Fruit fly (Drosophila melanogaster) whole organism, prepupa: ENCODE results near the gene SP1029.

ENCODE experiments used
- Blimp-1 ChIP-seq: fragments of 200-800 bp; sonication (Bioruptor generic); optimal IDR thresholded peaks from 3 replicates; lab custom pipeline; 2017; ENCODE audit warnings: missing biosample characterization, missing genetic modification characterization, mild to moderate bottlenecking, moderate library complexity, missing genetic modification reagents
- CG10631 ChIP-seq: fragments of 200-800 bp; sonication (Bioruptor generic); optimal IDR thresholded peaks from 2 replicates; lab custom pipeline; 2016; ENCODE audit warnings: missing biosample characterization, missing genetic modification characterization
- CG10669 ChIP-seq: fragments of 200-800 bp; sonication (Bioruptor generic); optimal IDR thresholded peaks from 3 replicates; lab custom pipeline; 2018; ENCODE audit warnings: missing biosample characterization, mild to moderate bottlenecking, missing genetic modification characterization, moderate library complexity
- CG11294 ChIP-seq: fragments of 200-800 bp; sonication (Bioruptor generic); IDR thresholded peaks from 2 replicates; pipeline ENCODE4 v1.3.6; 2022; ENCODE audit warnings: missing biosample characterization, missing genetic modification characterization
- CG15336 ChIP-seq: fragments of 200-800 bp; sonication (Bioruptor generic); IDR thresholded peaks from 2 replicates; pipeline ENCODE4 v1.3.6; 2022; ENCODE audit warnings: missing biosample characterization, missing genetic modification characterization
- CG1621 ChIP-seq: fragments of 200-800 bp; sonication (Bioruptor generic); optimal IDR thresholded peaks from 3 replicates; lab custom pipeline; 2018; ENCODE audit warnings: missing biosample characterization, mild to moderate bottlenecking, missing genetic modification characterization
- CG16779 ChIP-seq: fragments of 200-800 bp; sonication (Bioruptor generic); optimal IDR thresholded peaks from 3 replicates; lab custom pipeline; 2017; ENCODE audit warnings: missing biosample characterization, mild to moderate bottlenecking, missing genetic modification characterization
- CG31627 ChIP-seq: fragments of 200-800 bp; sonication (Bioruptor generic); optimal IDR thresholded peaks from 3 replicates; lab custom pipeline; 2016; ENCODE audit warnings: missing biosample characterization, missing genetic modification characterization
- CG32006 ChIP-seq: fragments of 200-800 bp; sonication (Bioruptor generic); optimal IDR thresholded peaks from 3 replicates; lab custom pipeline; 2017; ENCODE audit warnings: missing biosample characterization, mild to moderate bottlenecking, missing genetic modification characterization
- CG3919 ChIP-seq: fragments of 200-800 bp; sonication (Bioruptor generic); optimal IDR thresholded peaks from 3 replicates; lab custom pipeline; 2016; ENCODE audit warnings: missing biosample characterization, missing genetic modification characterization
- CG6163 ChIP-seq: fragments of 200-800 bp; sonication (Bioruptor generic); IDR thresholded peaks from 3 replicates; pipeline ENCODE4 v1.3.6; 2022; ENCODE audit warnings: missing biosample characterization, missing genetic modification characterization
- CG6276 ChIP-seq: fragments of 200-800 bp; sonication (Bioruptor generic); optimal IDR thresholded peaks from 2 replicates; lab custom pipeline; 2017; ENCODE audit warnings: missing biosample characterization, mild to moderate bottlenecking, missing genetic modification characterization
- CG6792 ChIP-seq: fragments of 200-800 bp; sonication (Bioruptor generic); optimal IDR thresholded peaks from 3 replicates; lab custom pipeline; 2016; ENCODE audit warnings: missing biosample characterization, missing genetic modification characterization
- CG6808 ChIP-seq: fragments of 200-800 bp; sonication (Bioruptor generic); optimal IDR thresholded peaks from 3 replicates; lab custom pipeline; 2017; ENCODE audit warnings: missing biosample characterization, missing genetic modification characterization, mild to moderate bottlenecking, moderate library complexity, missing genetic modification reagents
- CG6854 ChIP-seq: fragments of 200-800 bp; sonication (Bioruptor generic); optimal IDR thresholded peaks from 2 replicates; lab custom pipeline; 2017; ENCODE audit warnings: missing biosample characterization, mild to moderate bottlenecking, missing genetic modification characterization
- CG8119 ChIP-seq: fragments of 200-800 bp; sonication (Bioruptor generic); IDR thresholded peaks from 3 replicates; pipeline ENCODE4 v1.3.6; 2022; ENCODE audit warnings: missing biosample characterization, missing genetic modification characterization
- CG8319 ChIP-seq: fragments of 200-800 bp; sonication (Bioruptor generic); optimal IDR thresholded peaks from 3 replicates; lab custom pipeline; 2016; ENCODE audit warnings: missing biosample characterization, missing genetic modification characterization
- CG8632 ChIP-seq: fragments of 200-800 bp; sonication (Bioruptor generic); optimal IDR thresholded peaks from 3 replicates; lab custom pipeline; 2016; ENCODE audit warnings: missing biosample characterization, missing genetic modification characterization
- Eip75B ChIP-seq: fragments of 200-800 bp; sonication (Bioruptor generic); optimal IDR thresholded peaks from 3 replicates; lab custom pipeline; 2016; ENCODE audit warnings: missing biosample characterization, missing genetic modification characterization
- Eip78C ChIP-seq: fragments of 200-800 bp; sonication (Bioruptor generic); peaks from one replicate; lab custom pipeline; 2016; ENCODE audit warnings: missing biosample characterization, missing genetic modification characterization
- Eip93F ChIP-seq: fragments of 200-800 bp; sonication (Bioruptor generic); optimal IDR thresholded peaks from 2 replicates; lab custom pipeline; 2016; ENCODE audit warnings: missing biosample characterization, mild to moderate bottlenecking, missing genetic modification characterization
- Ets21C ChIP-seq: fragments of 200-800 bp; sonication (Bioruptor generic); optimal IDR thresholded peaks from 3 replicates; lab custom pipeline; 2016; ENCODE audit warnings: missing biosample characterization, missing genetic modification characterization
- Gug ChIP-seq: fragments of 200-800 bp; sonication (Bioruptor generic); IDR thresholded peaks from 2 replicates; pipeline ENCODE4 v1.3.6; 2022; ENCODE audit warnings: missing biosample characterization, missing genetic modification characterization
- Hr38 ChIP-seq: sonication (Bioruptor generic); optimal IDR thresholded peaks from 2 replicates; lab custom pipeline; 2016; ENCODE audit warnings: missing biosample characterization, missing genetic modification characterization
- Hr39 ChIP-seq: fragments of 200-800 bp; sonication (Bioruptor generic); optimal IDR thresholded peaks from 2 replicates; lab custom pipeline; 2016; ENCODE audit warnings: missing biosample characterization, missing genetic modification characterization
- Hr4 ChIP-seq: fragments of 200-800 bp; sonication (Bioruptor generic); optimal IDR thresholded peaks from 3 replicates; lab custom pipeline; 2016; ENCODE audit warnings: missing biosample characterization, missing genetic modification characterization
- Met ChIP-seq: fragments of 200-800 bp; sonication (Bioruptor generic); optimal IDR thresholded peaks from 3 replicates; lab custom pipeline; 2016; ENCODE audit warnings: missing biosample characterization, missing genetic modification characterization
- Smox ChIP-seq: fragments of 200-800 bp; sonication (Bioruptor generic); optimal IDR thresholded peaks from 3 replicates; lab custom pipeline; 2016; ENCODE audit warnings: missing biosample characterization, missing genetic modification characterization
- Sox102F ChIP-seq: fragments of 200-800 bp; sonication (Bioruptor generic); optimal IDR thresholded peaks from 2 replicates; lab custom pipeline; 2016; ENCODE audit warnings: missing biosample characterization, mild to moderate bottlenecking, missing genetic modification characterization
- Sox14 ChIP-seq: fragments of 200-800 bp; sonication (Bioruptor generic); optimal IDR thresholded peaks from 3 replicates; lab custom pipeline; 2016; ENCODE audit warnings: missing biosample characterization, missing genetic modification characterization
- Sox15 ChIP-seq: fragments of 200-800 bp; sonication (Bioruptor generic); optimal IDR thresholded peaks from 3 replicates; lab custom pipeline; 2016; ENCODE audit warnings: missing biosample characterization, missing genetic modification characterization
- achi ChIP-seq: fragments of 200-800 bp; sonication (Bioruptor generic); optimal IDR thresholded peaks from 3 replicates; lab custom pipeline; 2016; ENCODE audit warnings: missing biosample characterization, missing genetic modification characterization
- acj6 ChIP-seq: fragments of 200-800 bp; sonication (Bioruptor generic); optimal IDR thresholded peaks from 3 replicates; lab custom pipeline; 2016; ENCODE audit warnings: missing biosample characterization, missing genetic modification characterization
- cyc ChIP-seq: fragments of 200-800 bp; sonication (Bioruptor generic); optimal IDR thresholded peaks from 3 replicates; lab custom pipeline; 2016; ENCODE audit warnings: missing biosample characterization, missing genetic modification characterization
- eg ChIP-seq: fragments of 200-800 bp; sonication (Bioruptor generic); IDR thresholded peaks from 3 replicates; pipeline ENCODE4 v1.3.6; 2022; ENCODE audit warnings: missing biosample characterization, missing genetic modification characterization
- esn ChIP-seq: fragments of 200-800 bp; sonication (Bioruptor generic); optimal IDR thresholded peaks from 2 replicates; lab custom pipeline; 2016; ENCODE audit warnings: missing biosample characterization, mild to moderate bottlenecking, missing genetic modification characterization, moderate library complexity
- fd59A ChIP-seq: fragments of 200-800 bp; sonication (Bioruptor generic); optimal IDR thresholded peaks from 2 replicates; lab custom pipeline; 2017; ENCODE audit warnings: missing biosample characterization, mild to moderate bottlenecking, missing genetic modification characterization, missing genetic modification reagents
- fd85E ChIP-seq: fragments of 200-800 bp; sonication (Bioruptor generic); optimal IDR thresholded peaks from 3 replicates; lab custom pipeline; 2016; ENCODE audit warnings: missing biosample characterization, missing genetic modification characterization
- lz ChIP-seq: fragments of 200-800 bp; sonication (Bioruptor generic); optimal IDR thresholded peaks from 3 replicates; lab custom pipeline; 2016; ENCODE audit warnings: missing biosample characterization, missing genetic modification characterization
- net ChIP-seq: fragments of 200-800 bp; sonication (Bioruptor generic); optimal IDR thresholded peaks from 3 replicates; lab custom pipeline; 2016; ENCODE audit warnings: missing biosample characterization, missing genetic modification characterization
- pdm3 ChIP-seq: fragments of 200-800 bp; sonication (Bioruptor generic); optimal IDR thresholded peaks from 3 replicates; lab custom pipeline; 2016; ENCODE audit warnings: missing biosample characterization, missing genetic modification characterization
- salr ChIP-seq, 2 experiments: fragments of 200-800 bp; sonication (Bioruptor generic); optimal IDR thresholded peaks; 3 replicates each; lab custom pipeline; 2016 to 2018; ENCODE audit warnings: missing biosample characterization in 2 of 2, missing genetic modification characterization in 2 of 2, mild to moderate bottlenecking in 1 of 2
- spab ChIP-seq: fragments of 200-800 bp; sonication (Bioruptor generic); optimal IDR thresholded peaks from 2 replicates; lab custom pipeline; 2017; ENCODE audit warnings: missing biosample characterization, mild to moderate bottlenecking, missing genetic modification characterization, missing genetic modification reagents
- ss ChIP-seq, 2 experiments: fragments of 200-800 bp; sonication (Bioruptor generic); optimal IDR thresholded peaks; 2 replicates in 1 of 2; 3 replicates in 1 of 2; lab custom pipeline; 2017 to 2018; ENCODE audit warnings: mild to moderate bottlenecking in 2 of 2, missing biosample characterization in 2 of 2, missing genetic modification characterization in 2 of 2, moderate library complexity in 1 of 2
- svp ChIP-seq: fragments of 200-800 bp; sonication (Bioruptor generic); peaks from one replicate; lab custom pipeline; 2016; ENCODE audit warnings: missing biosample characterization, missing genetic modification characterization
- topi ChIP-seq: fragments of 200-800 bp; sonication (Bioruptor generic); optimal IDR thresholded peaks from 3 replicates; lab custom pipeline; 2016; ENCODE audit warnings: missing biosample characterization, missing genetic modification characterization
- vri ChIP-seq: fragments of 200-800 bp; sonication (Bioruptor generic); optimal IDR thresholded peaks from 3 replicates; lab custom pipeline; 2016; ENCODE audit warnings: missing biosample characterization, mild to moderate bottlenecking, missing genetic modification characterization

SP1029 gene

DNA sequence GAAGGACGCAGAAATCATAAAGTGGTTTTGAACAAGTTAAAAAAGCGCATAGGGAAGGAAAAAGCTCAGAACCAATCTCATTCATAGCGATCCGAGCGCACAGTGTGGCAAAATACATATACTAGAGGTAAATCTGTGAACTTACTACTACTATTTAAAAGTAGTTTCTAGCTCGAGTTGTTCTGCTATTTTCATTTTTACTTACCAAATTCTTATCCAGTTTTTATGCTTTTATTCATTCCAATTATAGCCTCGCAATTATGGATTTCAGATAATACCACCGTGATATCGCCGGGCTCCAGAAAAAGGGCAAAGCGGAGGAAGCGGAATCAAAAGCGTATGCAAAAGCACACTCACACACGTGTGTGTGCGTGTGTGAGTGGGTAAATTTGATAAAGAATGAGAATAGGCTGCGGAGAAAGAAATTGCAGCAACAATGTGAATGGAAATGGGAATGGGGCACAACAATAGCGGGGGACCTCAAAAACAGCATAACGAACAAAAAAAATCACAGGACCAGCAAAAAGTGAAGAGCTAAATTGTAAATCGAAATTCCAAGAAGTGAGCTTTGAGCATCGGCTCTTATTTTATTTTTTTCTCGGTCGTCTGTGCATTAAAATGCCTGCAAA, 6.7 kb upstream of the SP1029 start (continued):
- TF ChIP-seq fd59A (GFP tag; lab: Kevin White, UChicago): peak; percentile 68
- peak; percentile 81 for TF ChIP-seq acj6
- peak; percentile 13 for TF ChIP-seq Hr4 (GFP tag; lab: Kevin White, UChicago)
- TF ChIP-seq CG1621: peak; percentile 72
- peak; percentile 53 for TF ChIP-seq Met (GFP tag; lab: Kevin White, UChicago)
- TF ChIP-seq pdm3 (GFP tag; lab: Kevin White, UChicago): peak; percentile 81
- TF ChIP-seq fd85E: no peak
- TF ChIP-seq lz (GFP tag; lab: Kevin White, UChicago): peak; percentile 50
- TF ChIP-seq Sox15 (GFP tag; lab: Kevin White, UChicago): peak; percentile 45
- TF ChIP-seq CG10669 (GFP tag; lab: Kevin White, UChicago): peak; percentile 86
- peak; percentile 72 for TF ChIP-seq CG8632 (GFP tag; lab: Kevin White, UChicago)
- peak; percentile 66 for TF ChIP-seq esn (GFP tag; lab: Kevin White, UChicago)
- TF ChIP-seq Ets21C (GFP tag; lab: Kevin White, UChicago): peak; percentile 31
- peak; percentile 82 for TF ChIP-seq spab (GFP tag; lab: Kevin White, UChicago)
- 0 out of 3 replicates have a peak, but pooled peaks have one; percentile 38 for TF ChIP-seq CG8119 (GFP tag; lab: Robert Waterston, UW)
- peak; percentile 70 for TF ChIP-seq Sox102F (GFP tag; lab: Kevin White, UChicago)
- TF ChIP-seq vri (GFP tag; lab: Kevin White, UChicago): peak; percentile 75
- TF ChIP-seq CG8319 (GFP tag; lab: Kevin White, UChicago): peak; percentile 39
- TF ChIP-seq eg (GFP tag; lab: Robert Waterston, UW): peak; percentile 54; the same call in 1 of the 3 replicates
- peak; percentile 50 for TF ChIP-seq CG10631 (GFP tag; lab: Kevin White, UChicago)
- TF ChIP-seq ss (GFP tag; optimal IDR thresholded peaks at IDR 0.05; lab: Kevin White, UChicago): peak; percentile 46 to 58
- peak; percentile 95 for TF ChIP-seq Eip78C (GFP tag; lab: Kevin White, UChicago)
- no peak for TF ChIP-seq CG6276 (GFP tag; lab: Kevin White, UChicago)
- peak; percentile 57 for TF ChIP-seq net
- peak; percentile 55 for TF ChIP-seq Hr39 (GFP tag; lab: Kevin White, UChicago)
- no peak for TF ChIP-seq Gug
- peak; percentile 3 to 42 for TF ChIP-seq salr (GFP tag; optimal IDR thresholded peaks at IDR 0.05; lab: Kevin White, UChicago)
- TF ChIP-seq CG6854 (GFP tag; lab: Kevin White, UChicago): no peak
- TF ChIP-seq CG6163: peak; percentile 72
- peak; percentile 80 for TF ChIP-seq CG3919 (GFP tag; lab: Kevin White, UChicago)
- peak; percentile 79 for TF ChIP-seq achi (GFP tag; lab: Kevin White, UChicago)
- peak; percentile 22 for TF ChIP-seq CG32006
- peak; percentile 65 for TF ChIP-seq CG6808 (GFP tag; lab: Kevin White, UChicago)
- TF ChIP-seq Eip75B (GFP tag; lab: Kevin White, UChicago): peak; percentile 59
- no peak for TF ChIP-seq Hr38 (GFP tag; lab: Kevin White, UChicago)
- peak; percentile 82 for TF ChIP-seq svp
- no peak for TF ChIP-seq Eip93F (GFP tag; lab: Kevin White, UChicago)
- TF ChIP-seq CG15336 (GFP tag; lab: Robert Waterston, UW): peak; percentile 25; the same call in 1 of the 2 replicates

DNA sequence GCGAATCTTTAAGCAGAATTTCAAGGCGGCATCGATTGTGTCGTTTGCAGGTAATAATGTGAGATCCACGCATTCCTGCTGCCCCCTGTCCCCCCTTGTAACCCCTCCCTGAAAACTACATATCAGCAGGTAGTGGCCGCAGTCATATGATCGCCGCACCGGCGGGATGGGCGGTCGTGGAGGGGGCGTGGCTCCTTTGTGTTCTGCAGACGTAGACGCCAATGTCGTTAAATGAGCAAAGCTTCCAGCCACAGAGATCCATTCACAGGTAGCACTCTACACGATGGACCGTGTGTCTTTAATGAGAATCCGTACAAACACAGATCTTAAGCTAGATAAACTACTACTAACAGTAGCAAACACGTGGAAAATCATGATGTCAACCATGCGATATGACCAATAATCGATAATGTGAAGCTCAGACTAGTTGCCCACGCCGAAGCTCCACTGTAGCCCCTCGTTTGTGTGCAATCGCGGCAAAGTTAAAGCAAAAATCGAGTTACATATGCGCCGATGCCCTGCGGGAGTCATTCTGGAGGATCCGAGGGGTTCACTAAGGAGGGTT, 5.8 kb upstream of the SP1029 start, which contains the start of gene CG45544:
TSS of gene CG45544 (plus strand) at position 523 of the 565 bp plus-strand sequence.
- TF ChIP-seq CG16779 (tag; lab: Kevin White, UChicago) (peak; percentile 76), CG8632 (GFP tag; lab: Kevin White, UChicago) (peak; percentile 90), cyc (GFP tag; lab: Kevin White, UChicago) (peak; percentile 96), CG31627 (peak; percentile 95), Sox14 (peak; percentile 97), CG6854 (GFP tag; lab: Kevin White, UChicago) (peak; percentile 62), Sox15 (GFP tag; lab: Kevin White, UChicago) (peak; percentile 87), fd59A (GFP tag; lab: Kevin White, UChicago) (peak; percentile 96), CG11294 (GFP tag; lab: Robert Waterston, UW) (peak; percentile 66), Eip78C (GFP tag; lab: Kevin White, UChicago) (peak; percentile 98), Met (GFP tag; lab: Kevin White, UChicago) (peak; percentile 96), Eip75B (GFP tag; lab: Kevin White, UChicago) (peak; percentile 97), ss (GFP tag; optimal IDR thresholded peaks at IDR 0.05; lab: Kevin White, UChicago) (peak; percentile 88 to 95), topi (GFP tag; lab: Kevin White, UChicago) (peak; percentile 94), Smox (GFP tag; lab: Kevin White, UChicago) (peak; percentile 90), CG15336 (GFP tag; lab: Robert Waterston, UW) (peak; percentile 70), Blimp-1 (peak; percentile 58), esn (GFP tag; lab: Kevin White, UChicago) (peak; percentile 96), svp (peak; percentile 97), salr (GFP tag; optimal IDR thresholded peaks at IDR 0.05; lab: Kevin White, UChicago) (peak; percentile 79 to 95), CG6792 (peak; percentile 98), Gug (peak; percentile 94), CG6808 (GFP tag; lab: Kevin White, UChicago) (peak; percentile 94), Hr4 (GFP tag; lab: Kevin White, UChicago) (peak; percentile 72)
